Fruit fly (Drosophila melanogaster) whole organism, embryonic: Measurements from ENCODE around the gene CG31204.

Experiments used
- CG10147 ChIP-seq: fragments of 200-800 bp; sonication (Bioruptor generic); optimal IDR thresholded peaks from 2 replicates; lab custom pipeline; 2019; ENCODE audit warnings: missing biosample characterization, mild to moderate bottlenecking, missing genetic modification characterization, moderate library complexity
- CG11093 ChIP-seq: fragments of 200-800 bp; sonication (Bioruptor generic); IDR thresholded peaks from 3 replicates; pipeline ENCODE4 v1.3.6; 2022; ENCODE audit warnings: missing biosample characterization, missing genetic modification characterization
- CG11695 ChIP-seq: fragments of 200-800 bp; sonication (Bioruptor generic); IDR thresholded peaks from 3 replicates; pipeline ENCODE4 v1.3.6; 2022; ENCODE audit warnings: missing biosample characterization, missing genetic modification characterization
- CG12942 ChIP-seq: fragments of 200-800 bp; sonication (Bioruptor generic); optimal IDR thresholded peaks from 3 replicates; lab custom pipeline; 2016; ENCODE audit warnings: missing biosample characterization, missing genetic modification characterization
- CG13287 ChIP-seq: fragments of 200-800 bp; sonication (Bioruptor generic); IDR thresholded peaks from 2 replicates; pipeline ENCODE4 v1.3.6; 2022; ENCODE audit warnings: missing biosample characterization, missing genetic modification characterization; ENCODE audit not compliant: partially characterized antibody
- CG14667 ChIP-seq: fragments of 200-800 bp; sonication (Bioruptor generic); IDR thresholded peaks from 2 replicates; pipeline ENCODE4 v1.3.6; 2022; ENCODE audit warnings: missing biosample characterization, missing genetic modification characterization
- CG15514 ChIP-seq: fragments of 200-800 bp; sonication (Bioruptor generic); optimal IDR thresholded peaks from 3 replicates; lab custom pipeline; 2017; ENCODE audit warnings: missing biosample characterization, missing genetic modification characterization, mild to moderate bottlenecking, moderate library complexity, missing genetic modification reagents
- CG16779 ChIP-seq: fragments of 200-800 bp; sonication (Bioruptor generic); IDR thresholded peaks from 2 replicates; pipeline ENCODE4 v1.3.6; 2022; ENCODE audit warnings: missing biosample characterization, missing genetic modification characterization
- CG17612 ChIP-seq: fragments of 200-800 bp; sonication (Bioruptor generic); IDR thresholded peaks from 2 replicates; pipeline ENCODE4 v1.3.6; 2022; ENCODE audit warnings: missing biosample characterization, missing genetic modification characterization
- CG17802 ChIP-seq: fragments of 200-800 bp; sonication (Bioruptor generic); optimal IDR thresholded peaks from 2 replicates; lab custom pipeline; 2018; ENCODE audit warnings: missing biosample characterization, mild to moderate bottlenecking, missing genetic modification characterization, moderate library complexity
- CG3065 ChIP-seq: fragments of 200-800 bp; sonication (Bioruptor generic); optimal IDR thresholded peaks from 2 replicates; lab custom pipeline; 2016; ENCODE audit warnings: missing biosample characterization, missing genetic modification characterization
- CG42726 ChIP-seq: fragments of 200-800 bp; sonication (Bioruptor generic); IDR thresholded peaks from 2 replicates; pipeline ENCODE4 v1.3.6; 2022; ENCODE audit warnings: missing biosample characterization, missing genetic modification characterization; ENCODE audit not compliant: partially characterized antibody
- CG4854 ChIP-seq: fragments of 200-800 bp; sonication (Bioruptor generic); optimal IDR thresholded peaks from 2 replicates; lab custom pipeline; 2016; ENCODE audit warnings: missing biosample characterization, missing genetic modification characterization, inconsistent platforms
- CG5180 ChIP-seq: fragments of 200-800 bp; sonication (Bioruptor generic); optimal IDR thresholded peaks from 3 replicates; lab custom pipeline; 2017; ENCODE audit warnings: missing biosample characterization, missing genetic modification characterization, mild to moderate bottlenecking, moderate library complexity, missing genetic modification reagents
- CG6683 ChIP-seq: fragments of 200-800 bp; sonication (Bioruptor generic); optimal IDR thresholded peaks from 2 replicates; lab custom pipeline; 2017; ENCODE audit warnings: missing biosample characterization, mild to moderate bottlenecking, missing genetic modification characterization, missing genetic modification reagents
- CG6765 ChIP-seq: fragments of 200-800 bp; sonication (Bioruptor generic); optimal IDR thresholded peaks from 3 replicates; lab custom pipeline; 2017; ENCODE audit warnings: missing biosample characterization, mild to moderate bottlenecking, missing genetic modification characterization
- CG7357 ChIP-seq: fragments of 200-800 bp; sonication (Bioruptor generic); IDR thresholded peaks from 3 replicates; pipeline ENCODE4 v1.3.6; 2022; ENCODE audit warnings: missing biosample characterization, missing genetic modification characterization
- CG7372 ChIP-seq: fragments of 200-800 bp; sonication (Bioruptor generic); IDR thresholded peaks from 2 replicates; pipeline ENCODE4 v1.3.6; 2022; ENCODE audit warnings: missing biosample characterization, missing genetic modification characterization
- CG7745 ChIP-seq: fragments of 200-800 bp; sonication (Bioruptor generic); optimal IDR thresholded peaks from 2 replicates; lab custom pipeline; 2018; ENCODE audit warnings: missing biosample characterization, mild to moderate bottlenecking, missing genetic modification characterization, moderate library complexity
- CG8089 ChIP-seq: fragments of 200-800 bp; sonication (Bioruptor generic); optimal IDR thresholded peaks from 3 replicates; lab custom pipeline; 2016; ENCODE audit warnings: missing biosample characterization, missing genetic modification characterization
- CG9609 ChIP-seq: fragments of 200-800 bp; sonication (Bioruptor generic); optimal IDR thresholded peaks from 3 replicates; lab custom pipeline; 2016; ENCODE audit warnings: missing biosample characterization, missing genetic modification characterization
- Camta ChIP-seq: fragments of 200-800 bp; sonication (Bioruptor generic); optimal IDR thresholded peaks from 2 replicates; lab custom pipeline; 2016; ENCODE audit warnings: missing biosample characterization, missing genetic modification characterization
- Dbx ChIP-seq: fragments of 200-800 bp; sonication (Bioruptor generic); IDR thresholded peaks from 3 replicates; pipeline ENCODE4 v1.3.6; 2022; ENCODE audit warnings: missing biosample characterization, missing genetic modification characterization
- Dip3 ChIP-seq: fragments of 200-800 bp; sonication (Bioruptor generic); optimal IDR thresholded peaks from 3 replicates; lab custom pipeline; 2016; ENCODE audit warnings: missing biosample characterization, missing genetic modification characterization
- Gug ChIP-seq: fragments of 200-800 bp; sonication (Bioruptor generic); IDR thresholded peaks from 4 replicates; pipeline ENCODE4 v1.3.6; 2022; ENCODE audit warnings: missing biosample characterization, missing genetic modification characterization
- HHEX ChIP-seq: fragments of 200-800 bp; sonication (Bioruptor generic); optimal IDR thresholded peaks from 3 replicates; lab custom pipeline; 2017; ENCODE audit warnings: missing biosample characterization, mild to moderate bottlenecking, missing genetic modification characterization, missing genetic modification reagents
- HLH54F ChIP-seq: fragments of 200-800 bp; sonication (Bioruptor generic); optimal IDR thresholded peaks from 3 replicates; lab custom pipeline; 2016; ENCODE audit warnings: missing biosample characterization, missing genetic modification characterization
- Myb ChIP-seq: fragments of 200-800 bp; sonication (Bioruptor generic); optimal IDR thresholded peaks from 2 replicates; lab custom pipeline; 2016; ENCODE audit warnings: missing biosample characterization, missing genetic modification characterization
- NK7.1 ChIP-seq: fragments of 200-800 bp; sonication (Bioruptor generic); optimal IDR thresholded peaks from 3 replicates; lab custom pipeline; 2016; ENCODE audit warnings: missing biosample characterization, missing genetic modification characterization
- Nf-YB ChIP-seq: fragments of 200-800 bp; sonication (Bioruptor generic); optimal IDR thresholded peaks from 3 replicates; lab custom pipeline; 2019; ENCODE audit warnings: missing biosample characterization, mild to moderate bottlenecking, missing genetic modification characterization, moderate library complexity
- Scr ChIP-seq: fragments of 200-800 bp; sonication (Bioruptor generic); IDR thresholded peaks from 2 replicates; pipeline ENCODE4 v1.3.6; 2022; ENCODE audit warnings: missing biosample characterization, missing genetic modification characterization; ENCODE audit not compliant: partially characterized antibody
- Six4 ChIP-seq: fragments of 200-800 bp; sonication (Bioruptor generic); optimal IDR thresholded peaks from 2 replicates; lab custom pipeline; 2016; ENCODE audit warnings: missing biosample characterization, missing genetic modification characterization
- Sox102F ChIP-seq: fragments of 200-800 bp; sonication (Bioruptor generic); optimal IDR thresholded peaks from 2 replicates; lab custom pipeline; 2018; ENCODE audit warnings: missing biosample characterization, mild to moderate bottlenecking, missing genetic modification characterization, moderate library complexity
- Sry-δ ChIP-seq: fragments of 200-800 bp; sonication (Bioruptor generic); optimal IDR thresholded peaks from 2 replicates; lab custom pipeline; 2016; ENCODE audit warnings: missing biosample characterization, missing genetic modification characterization
- ac ChIP-seq: fragments of 200-800 bp; sonication (Bioruptor generic); optimal IDR thresholded peaks from 3 replicates; lab custom pipeline; 2017; ENCODE audit warnings: missing biosample characterization, mild to moderate bottlenecking, missing genetic modification characterization
- cas ChIP-seq: fragments of 200-800 bp; sonication (Bioruptor generic); IDR thresholded peaks from 2 replicates; pipeline ENCODE4 v1.3.6; 2022; ENCODE audit warnings: missing biosample characterization, missing genetic modification characterization
- ci ChIP-seq: fragments of 200-800 bp; sonication (Bioruptor generic); IDR thresholded peaks from 3 replicates; pipeline ENCODE4 v1.3.6; 2022; ENCODE audit warnings: missing biosample characterization, missing genetic modification characterization
- crc ChIP-seq: fragments of 200-800 bp; sonication (Bioruptor generic); optimal IDR thresholded peaks from 2 replicates; lab custom pipeline; 2016; ENCODE audit warnings: missing biosample characterization, missing genetic modification characterization
- crp ChIP-seq, 2 experiments: fragments of 200-800 bp; sonication (Bioruptor generic); optimal IDR thresholded peaks; 2 replicates in 1 of 2; 3 replicates in 1 of 2; lab custom pipeline; 2017; ENCODE audit warnings: missing biosample characterization in 2 of 2, missing genetic modification characterization in 2 of 2, mild to moderate bottlenecking in 1 of 2, moderate library complexity in 1 of 2
- cwo ChIP-seq: fragments of 200-800 bp; sonication (Bioruptor generic); optimal IDR thresholded peaks from 3 replicates; lab custom pipeline; 2017; ENCODE audit warnings: missing biosample characterization, missing genetic modification characterization, mild to moderate bottlenecking, moderate library complexity, missing genetic modification reagents
- dati ChIP-seq: fragments of 200-800 bp; sonication (Bioruptor generic); IDR thresholded peaks from 2 replicates; pipeline ENCODE4 v1.3.6; 2022; ENCODE audit warnings: missing biosample characterization, missing genetic modification characterization
- en ChIP-seq: fragments of 200-800 bp; sonication (Bioruptor generic); optimal IDR thresholded peaks from 2 replicates; lab custom pipeline; 2016; ENCODE audit warnings: missing biosample characterization, missing genetic modification characterization
- fd102C ChIP-seq: fragments of 200-800 bp; sonication (Bioruptor generic); optimal IDR thresholded peaks from 2 replicates; lab custom pipeline; 2018; ENCODE audit warnings: missing biosample characterization, mild to moderate bottlenecking, missing genetic modification characterization, moderate library complexity
- luna ChIP-seq: fragments of 200-800 bp; sonication (Bioruptor generic); optimal IDR thresholded peaks from 2 replicates; lab custom pipeline; 2016; ENCODE audit warnings: missing biosample characterization, missing genetic modification characterization
- org-1 ChIP-seq: fragments of 200-800 bp; sonication (Bioruptor generic); optimal IDR thresholded peaks from 2 replicates; lab custom pipeline; 2017; ENCODE audit warnings: missing biosample characterization, missing genetic modification characterization
- peb ChIP-seq: fragments of 200-800 bp; sonication (Bioruptor generic); IDR thresholded peaks from 2 replicates; pipeline ENCODE4 v1.3.6; 2022; ENCODE audit warnings: missing biosample characterization, missing genetic modification characterization
- ro ChIP-seq: fragments of 200-800 bp; sonication (Bioruptor generic); IDR thresholded peaks from 2 replicates; pipeline ENCODE4 v1.3.6; 2022; ENCODE audit warnings: missing biosample characterization, missing genetic modification characterization
- sisA ChIP-seq: fragments of 200-800 bp; sonication (Bioruptor generic); IDR thresholded peaks from 2 replicates; pipeline ENCODE4 v1.3.6; 2022; ENCODE audit warnings: missing biosample characterization, missing genetic modification characterization
- slou ChIP-seq: fragments of 200-800 bp; sonication (Bioruptor generic); optimal IDR thresholded peaks from 3 replicates; lab custom pipeline; 2016; ENCODE audit warnings: missing biosample characterization, missing genetic modification characterization
- sna ChIP-seq: fragments of 200-800 bp; sonication (Bioruptor generic); IDR thresholded peaks from 2 replicates; pipeline ENCODE4 v1.3.6; 2022; ENCODE audit warnings: missing biosample characterization, missing genetic modification characterization; ENCODE audit not compliant: partially characterized antibody
- yki ChIP-seq: fragments of >200 bp; optimal IDR thresholded peaks from 3 replicates; lab custom pipeline; 2018

The CG31204 gene

dm6 chr3R:31395222-31395831 lies 2.0 kb upstream of the CG31204 start, which contains the start of the genes Ugt35D1 and Gcn2 (continued):
- TF ChIP-seq CG42726 = 0 out of 2 replicates have a peak, but pooled peaks have one; percentile 20
- no peak for TF ChIP-seq CG7372 (GFP tag; lab: Robert Waterston, UW)
- TF ChIP-seq CG8089 (GFP tag; lab: Kevin White, UChicago) = peak; percentile 62
- TF ChIP-seq crp (GFP tag; optimal IDR thresholded peaks at IDR 0.05; lab: Kevin White, UChicago) = peak in 1 of 2 experiments; percentile 15
- TF ChIP-seq slou = no peak
- peak; percentile 54; the same call in 1 of the 3 replicates for TF ChIP-seq CG11695 (GFP tag; lab: Robert Waterston, UW)
- peak; percentile 63 for TF ChIP-seq fd102C
- TF ChIP-seq CG4854 (GFP tag; lab: Kevin White, UChicago) = no peak
- TF ChIP-seq CG12942 (GFP tag; lab: Kevin White, UChicago) = peak; percentile 18
- TF ChIP-seq CG7745 (tag; lab: Kevin White, UChicago) = peak; percentile 86
- peak; percentile 83 for TF ChIP-seq ci (GFP tag; lab: Robert Waterston, UW)
- TF ChIP-seq peb = no peak
- peak; percentile 72 for TF ChIP-seq CG5180 (GFP tag; lab: Kevin White, UChicago)
- no peak for TF ChIP-seq cas
- TF ChIP-seq Myb (GFP tag; lab: Kevin White, UChicago) = no peak
- TF ChIP-seq CG17612 (GFP tag; lab: Robert Waterston, UW) = no peak
- TF ChIP-seq Camta (GFP tag; lab: Kevin White, UChicago) = peak; percentile 66
- TF ChIP-seq dati (GFP tag; lab: Robert Waterston, UW) = no peak
- no peak for TF ChIP-seq Sox102F (GFP tag; lab: Kevin White, UChicago)
- no peak for TF ChIP-seq Gug
- TF ChIP-seq CG16779 (GFP tag; lab: Robert Waterston, UW) = no peak
- no peak for TF ChIP-seq Dip3 (GFP tag; lab: Kevin White, UChicago)
- peak; percentile 65 for TF ChIP-seq ac (GFP tag; lab: Kevin White, UChicago)
- TF ChIP-seq CG6683 (GFP tag; lab: Kevin White, UChicago) = peak; percentile 2
- TF ChIP-seq cwo = no peak
- no peak for TF ChIP-seq NK7.1 (GFP tag; lab: Kevin White, UChicago)
- TF ChIP-seq CG17802 = no peak
- TF ChIP-seq sna (GFP tag; lab: Robert Waterston, UW) = peak; percentile 58; the same call in 1 of the 2 replicates
- no peak for TF ChIP-seq CG3065 (GFP tag; lab: Kevin White, UChicago)
- TF ChIP-seq CG11093 (GFP tag; lab: Robert Waterston, UW) = peak; percentile 37; the same call in 1 of the 3 replicates
- no peak for TF ChIP-seq crc (GFP tag; lab: Kevin White, UChicago)
- peak; percentile 26 for TF ChIP-seq CG15514
- no peak for TF ChIP-seq ro (GFP tag; lab: Robert Waterston, UW)
- peak; percentile 21 for TF ChIP-seq Six4 (GFP tag; lab: Kevin White, UChicago)
- TF ChIP-seq CG13287 (GFP tag; lab: Robert Waterston, UW) = peak; percentile 85
- TF ChIP-seq CG9609 (GFP tag; lab: Kevin White, UChicago) = no peak
- no peak for TF ChIP-seq CG7357 (GFP tag; lab: Robert Waterston, UW)
- TF ChIP-seq HLH54F (GFP tag; lab: Kevin White, UChicago) = no peak
- TF ChIP-seq Sry-δ = peak; percentile 87
- no peak for TF ChIP-seq CG14667
- TF ChIP-seq CG10147 = no peak
- TF ChIP-seq luna (GFP tag; lab: Kevin White, UChicago) = no peak
- no peak for TF ChIP-seq sisA (GFP tag; lab: Robert Waterston, UW)
- TF ChIP-seq org-1 (GFP tag; lab: Kevin White, UChicago) = peak; percentile 45
- TF ChIP-seq CG6765 (GFP tag; lab: Kevin White, UChicago) = no peak
- peak; percentile 37 for TF ChIP-seq HHEX (GFP tag; lab: Kevin White, UChicago)
- peak; percentile 7 for TF ChIP-seq Nf-YB (GFP tag; lab: Kevin White, UChicago)
- TF ChIP-seq Scr (GFP tag; lab: Robert Waterston, UW) = peak; percentile 74
- TF ChIP-seq yki (lab: Kevin White, UChicago) = no peak
- TF ChIP-seq en = peak; percentile 11
- no peak for TF ChIP-seq Dbx (GFP tag; lab: Robert Waterston, UW)
